Fruit fly (Drosophila melanogaster) whole organism, embryonic: Measurements from ENCODE around the gene Usp10.

Experiments used
- BEAF-32 ChIP-seq: fragments of 200-800 bp; sonication (Bioruptor generic); optimal IDR thresholded peaks from 3 replicates; lab custom pipeline; 2017; ENCODE audit warnings: missing biosample characterization, missing genetic modification characterization, mild to moderate bottlenecking, moderate library complexity, missing genetic modification reagents
- Bgb ChIP-seq: fragments of 200-800 bp; sonication (Bioruptor generic); IDR thresholded peaks from 2 replicates; pipeline ENCODE4 v1.3.6; 2022; ENCODE audit warnings: missing biosample characterization, missing genetic modification characterization; ENCODE audit not compliant: partially characterized antibody
- CG10209 ChIP-seq: fragments of 200-800 bp; sonication (Bioruptor generic); optimal IDR thresholded peaks from 3 replicates; lab custom pipeline; 2017; ENCODE audit warnings: missing biosample characterization, mild to moderate bottlenecking, missing genetic modification characterization, missing genetic modification reagents
- CG10321 ChIP-seq: fragments of 200-800 bp; sonication (Bioruptor generic); IDR thresholded peaks from 2 replicates; pipeline ENCODE4 v1.3.6; 2022; ENCODE audit warnings: missing biosample characterization, missing genetic modification characterization
- CG11093 ChIP-seq: fragments of 200-800 bp; sonication (Bioruptor generic); IDR thresholded peaks from 3 replicates; pipeline ENCODE4 v1.3.6; 2022; ENCODE audit warnings: missing biosample characterization, missing genetic modification characterization
- CG12219 ChIP-seq: fragments of 200-800 bp; sonication (Bioruptor generic); optimal IDR thresholded peaks from 3 replicates; lab custom pipeline; 2018; ENCODE audit warnings: missing biosample characterization, mild to moderate bottlenecking, missing genetic modification characterization
- CG15514 ChIP-seq: fragments of 200-800 bp; sonication (Bioruptor generic); optimal IDR thresholded peaks from 3 replicates; lab custom pipeline; 2017; ENCODE audit warnings: missing biosample characterization, missing genetic modification characterization, mild to moderate bottlenecking, moderate library complexity, missing genetic modification reagents
- CG2116 ChIP-seq: fragments of 200-800 bp; sonication (Bioruptor generic); optimal IDR thresholded peaks from 3 replicates; lab custom pipeline; 2018; ENCODE audit warnings: missing biosample characterization, mild to moderate bottlenecking, missing genetic modification characterization
- CG30020 ChIP-seq: fragments of 200-800 bp; optimal IDR thresholded peaks from 2 replicates; lab custom pipeline; 2019; ENCODE audit warnings: missing biosample characterization, mild to moderate bottlenecking, missing genetic modification characterization, moderate library complexity
- CG4424 ChIP-seq: fragments of 200-800 bp; sonication (Bioruptor generic); optimal IDR thresholded peaks from 3 replicates; lab custom pipeline; 2016; ENCODE audit warnings: missing biosample characterization, missing genetic modification characterization
- CG5180 ChIP-seq: fragments of 200-800 bp; sonication (Bioruptor generic); optimal IDR thresholded peaks from 3 replicates; lab custom pipeline; 2017; ENCODE audit warnings: missing biosample characterization, missing genetic modification characterization, mild to moderate bottlenecking, moderate library complexity, missing genetic modification reagents
- CG6791 ChIP-seq: fragments of 200-800 bp; sonication (Bioruptor generic); IDR thresholded peaks from 3 replicates; pipeline ENCODE4 v1.3.6; 2022; ENCODE audit warnings: missing biosample characterization, missing genetic modification characterization; ENCODE audit not compliant: partially characterized antibody
- CG7928 ChIP-seq: fragments of 200-800 bp; sonication (Bioruptor generic); optimal IDR thresholded peaks from 2 replicates; lab custom pipeline; 2017; ENCODE audit warnings: missing biosample characterization, mild to moderate bottlenecking, missing genetic modification characterization
- CG9215 ChIP-seq: fragments of 200-800 bp; sonication (Bioruptor generic); IDR thresholded peaks from 2 replicates; pipeline ENCODE4 v1.3.6; 2022; ENCODE audit warnings: missing biosample characterization, missing genetic modification characterization
- CoRest ChIP-seq: fragments of 200-800 bp; sonication (Bioruptor generic); optimal IDR thresholded peaks from 3 replicates; lab custom pipeline; 2018; ENCODE audit warnings: missing biosample characterization, mild to moderate bottlenecking, missing genetic modification characterization, moderate library complexity
- Dll ChIP-seq: fragments of 200-800 bp; sonication (Bioruptor generic); IDR thresholded peaks from 4 replicates; pipeline ENCODE4 v1.3.6; 2022; ENCODE audit warnings: missing biosample characterization, missing genetic modification characterization; ENCODE audit not compliant: partially characterized antibody
- Dp ChIP-seq: fragments of 200-800 bp; sonication (Bioruptor generic); optimal IDR thresholded peaks from 2 replicates; lab custom pipeline; 2018; ENCODE audit warnings: missing biosample characterization, mild to moderate bottlenecking, missing genetic modification characterization, moderate library complexity
- Dref ChIP-seq: fragments of 200-800 bp; sonication (Bioruptor generic); IDR thresholded peaks from 2 replicates; pipeline ENCODE4 v1.3.6; 2022; ENCODE audit warnings: missing biosample characterization, missing genetic modification characterization
- Ets65A ChIP-seq: fragments of 200-800 bp; sonication (Bioruptor generic); peaks from one replicate; lab custom pipeline; 2016; ENCODE audit warnings: missing biosample characterization, missing genetic modification characterization
- HmgD ChIP-seq: fragments of 200-800 bp; sonication (Bioruptor generic); optimal IDR thresholded peaks from 3 replicates; lab custom pipeline; 2016; ENCODE audit warnings: missing biosample characterization, missing genetic modification characterization
- Hmr ChIP-seq: fragments of 200-800 bp; sonication (Bioruptor generic); optimal IDR thresholded peaks from 3 replicates; lab custom pipeline; 2017; ENCODE audit warnings: mild to moderate bottlenecking, missing biosample characterization, missing genetic modification reagents, missing genetic modification characterization
- Max ChIP-seq: fragments of 200-800 bp; sonication (Bioruptor generic); optimal IDR thresholded peaks from 2 replicates; lab custom pipeline; 2016; ENCODE audit warnings: missing biosample characterization, mild to moderate bottlenecking, missing genetic modification characterization
- Spps ChIP-seq: fragments of 200-800 bp; sonication (Bioruptor generic); optimal IDR thresholded peaks from 2 replicates; lab custom pipeline; 2018; ENCODE audit warnings: missing biosample characterization, mild to moderate bottlenecking, missing genetic modification characterization
- Trl ChIP-seq, 3 experiments: fragments of >200 bp in 2 of 3; fragments of 200-800 bp in 1 of 3; sonication (Bioruptor generic) in 1 of 3; optimal IDR thresholded peaks; 2 replicates in 1 of 3; 3 replicates in 2 of 3; lab custom pipeline; 2016 to 2017; ENCODE audit warnings: missing biosample characterization in 1 of 3, missing genetic modification characterization in 1 of 3
- Usf ChIP-seq: fragments of 200-800 bp; sonication (Bioruptor generic); optimal IDR thresholded peaks from 2 replicates; lab custom pipeline; 2017; ENCODE audit warnings: missing genotype, missing biosample characterization, missing genetic modification characterization
- cg ChIP-seq: fragments of 200-800 bp; sonication (Bioruptor generic); optimal IDR thresholded peaks from 3 replicates; lab custom pipeline; 2019; ENCODE audit warnings: missing biosample characterization, mild to moderate bottlenecking, missing genetic modification characterization, moderate library complexity
- cwo ChIP-seq: fragments of 200-800 bp; sonication (Bioruptor generic); optimal IDR thresholded peaks from 3 replicates; lab custom pipeline; 2017; ENCODE audit warnings: missing biosample characterization, missing genetic modification characterization, mild to moderate bottlenecking, moderate library complexity, missing genetic modification reagents
- fd102C ChIP-seq: fragments of 200-800 bp; sonication (Bioruptor generic); optimal IDR thresholded peaks from 2 replicates; lab custom pipeline; 2018; ENCODE audit warnings: missing biosample characterization, mild to moderate bottlenecking, missing genetic modification characterization, moderate library complexity
- fru ChIP-seq: fragments of >200 bp; optimal IDR thresholded peaks from 2 replicates; lab custom pipeline; 2017
- gcm ChIP-seq: fragments of 200-800 bp; sonication (Bioruptor generic); optimal IDR thresholded peaks from 2 replicates; lab custom pipeline; 2019; ENCODE audit warnings: missing biosample characterization, mild to moderate bottlenecking, missing genetic modification characterization, moderate library complexity
- gsb-n ChIP-seq: fragments of 200-800 bp; sonication (Bioruptor generic); optimal IDR thresholded peaks from 3 replicates; lab custom pipeline; 2018; ENCODE audit warnings: missing biosample characterization, mild to moderate bottlenecking, missing genetic modification characterization
- lov ChIP-seq, 2 experiments: fragments of 200-800 bp in 1 of 2; fragments of >200 bp in 1 of 2; sonication (Bioruptor generic) in 1 of 2; IDR thresholded peaks in 1 of 2; optimal IDR thresholded peaks in 1 of 2; 2 replicates in 1 of 2; 3 replicates in 1 of 2; pipeline versions ENCODE4 v1.3.6 to Lab custom; 2017 to 2022; ENCODE audit warnings: missing biosample characterization in 1 of 2, missing genetic modification characterization in 1 of 2
- nerfin-1 ChIP-seq: fragments of 200-800 bp; sonication (Bioruptor generic); optimal IDR thresholded peaks from 3 replicates; lab custom pipeline; 2019; ENCODE audit warnings: missing biosample characterization, mild to moderate bottlenecking, missing genetic modification characterization, moderate library complexity
- pita ChIP-seq: fragments of 200-800 bp; sonication (Bioruptor generic); optimal IDR thresholded peaks from 2 replicates; lab custom pipeline; 2017; ENCODE audit warnings: missing biosample characterization, mild to moderate bottlenecking, missing genetic modification characterization
- pros ChIP-seq: fragments of 200-800 bp; sonication (Bioruptor generic); optimal IDR thresholded peaks from 3 replicates; lab custom pipeline; 2019; ENCODE audit warnings: missing biosample characterization, mild to moderate bottlenecking, missing genetic modification characterization, moderate library complexity
- pzg ChIP-seq: fragments of 200-800 bp; sonication (Bioruptor generic); optimal IDR thresholded peaks from 3 replicates; lab custom pipeline; 2018; ENCODE audit warnings: missing biosample characterization, mild to moderate bottlenecking, missing genetic modification characterization, moderate library complexity
- slbo ChIP-seq: fragments of 200-800 bp; sonication (Bioruptor generic); IDR thresholded peaks from 2 replicates; pipeline ENCODE4 v1.3.6; 2022; ENCODE audit warnings: missing biosample characterization, missing genetic modification characterization
- so ChIP-seq: fragments of 200-800 bp; sonication (Bioruptor generic); IDR thresholded peaks from 3 replicates; pipeline ENCODE4 v1.3.6; 2022; ENCODE audit warnings: missing biosample characterization, missing genetic modification characterization
- trh ChIP-seq: fragments of 200-800 bp; sonication (Bioruptor generic); optimal IDR thresholded peaks from 2 replicates; lab custom pipeline; 2016; ENCODE audit warnings: missing biosample characterization, missing genetic modification characterization

Gene Usp10

DNA sequence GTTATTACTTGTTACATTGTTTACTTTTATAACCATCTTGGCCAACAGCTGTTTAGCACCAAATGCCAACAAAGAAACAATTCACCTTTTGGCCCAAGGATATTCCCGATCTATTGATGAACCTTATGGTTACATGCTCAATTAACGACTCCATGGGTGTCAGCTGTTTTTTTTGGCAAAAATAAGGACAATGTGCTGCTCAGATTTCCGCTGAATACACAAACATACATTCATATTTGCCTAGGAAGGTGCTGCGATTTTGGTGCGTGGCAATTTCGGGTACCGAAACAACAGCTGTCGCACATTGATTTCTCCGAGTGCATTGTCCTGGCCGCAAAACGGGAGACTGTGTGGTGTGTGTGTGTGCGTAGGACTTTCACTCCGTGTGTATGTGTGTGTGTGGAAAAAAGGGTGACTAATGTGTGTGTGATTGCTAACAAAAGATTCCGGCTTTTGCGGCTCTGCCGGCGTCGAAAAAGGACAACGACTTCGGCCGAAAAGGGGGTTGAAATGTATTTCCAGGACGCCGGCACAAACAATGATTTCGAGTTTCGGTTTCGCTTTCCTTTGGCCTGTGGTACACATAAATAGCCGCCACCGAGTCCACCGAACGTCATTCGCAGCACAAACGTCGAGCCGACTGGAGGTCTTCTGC lies 36.9 kb downstream of the Usp10 start, which contains the start of gene nerfin-1 (continued):
- no peak for TF ChIP-seq HmgD (GFP tag; lab: Kevin White, UChicago)

DNA sequence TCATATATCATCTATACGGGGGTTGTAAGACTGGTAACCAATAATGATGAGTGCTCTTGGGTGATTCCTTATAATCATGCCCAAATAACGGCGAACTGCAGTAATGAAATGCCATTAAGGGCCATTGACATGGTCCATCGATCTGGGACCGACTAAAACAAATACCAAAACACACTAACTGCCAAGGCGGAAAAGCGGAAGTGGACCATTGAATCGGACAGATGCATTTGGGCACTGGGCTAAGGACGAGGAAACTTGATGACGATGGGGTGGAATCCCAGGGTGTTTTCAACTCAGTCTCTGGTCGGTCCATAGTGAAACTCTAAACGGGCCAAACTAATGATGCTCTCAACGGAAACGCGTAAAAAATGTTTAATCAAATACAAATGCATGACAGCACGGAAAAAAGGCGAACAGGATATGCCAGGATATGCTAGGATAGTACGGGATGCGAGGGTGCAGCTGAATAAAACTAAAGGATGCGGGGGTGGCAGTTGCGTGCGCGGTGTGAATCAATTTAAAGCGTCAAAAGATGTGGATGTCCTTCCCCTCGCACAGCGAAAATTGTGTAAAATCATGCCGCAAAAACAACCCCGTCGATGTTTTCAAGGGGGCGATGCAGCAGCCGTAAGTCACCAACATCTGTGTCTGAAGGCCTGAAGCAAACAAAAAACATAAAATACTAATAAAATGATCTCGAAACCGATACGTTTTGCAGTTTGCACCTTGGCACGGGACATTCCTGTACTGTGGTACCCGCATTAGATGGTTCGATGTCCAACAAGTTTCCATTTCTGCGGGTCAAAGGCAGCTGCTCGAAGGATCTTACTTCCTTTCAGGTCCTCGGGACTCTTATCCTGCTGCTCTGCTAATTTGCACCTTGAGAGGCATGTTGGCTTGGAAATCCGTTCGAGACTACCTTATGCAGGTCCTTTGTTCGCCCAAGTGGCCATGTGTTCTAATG lies 41.0 kb downstream of the Usp10 start:
- TF ChIP-seq nerfin-1 (tag; lab: Kevin White, UChicago) (peak; percentile 97), pros (GFP tag; lab: Kevin White, UChicago) (peak; percentile 93), CG10209 (no peak), Ets65A (GFP tag; lab: Kevin White, UChicago) (peak; percentile 80), gcm (GFP tag; lab: Kevin White, UChicago) (peak; percentile 52), lov (optimal IDR thresholded peaks at IDR 0.05; lab: Kevin White, UChicago) (no peak), lov (GFP tag; IDR thresholded peaks at IDR 0.05; lab: Robert Waterston, UW) (no peak), gsb-n (peak; percentile 41)

DNA sequence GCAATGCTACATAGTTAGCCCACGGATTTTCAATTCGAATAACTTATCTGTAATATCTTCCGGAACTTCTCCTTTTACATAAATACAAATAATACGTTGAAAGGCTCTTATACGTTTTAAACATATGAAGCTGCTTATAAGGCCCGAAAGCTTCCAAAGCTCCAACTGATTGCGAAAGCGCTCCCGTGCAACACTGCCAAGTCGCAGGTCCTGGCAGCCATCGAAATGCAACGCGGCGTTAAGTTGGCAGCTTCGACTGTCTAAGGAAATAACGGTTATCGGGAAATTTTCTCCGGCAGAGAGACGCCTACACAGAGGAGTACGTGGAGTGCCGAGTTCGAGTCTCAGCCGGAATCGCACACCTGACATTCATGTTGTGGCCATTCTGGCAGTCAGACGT lies 42.0 kb downstream of the Usp10 start, which contains the start of gene Glut1:
Gene Glut1, plus strand, starts transcription at position 393 of the 400 bp plus-strand sequence.
- TF ChIP-seq Dll (GFP tag; lab: Robert Waterston, UW) (no peak), Ets65A (GFP tag; lab: Kevin White, UChicago) (peak; percentile 24), CG6791 (GFP tag; lab: Robert Waterston, UW) (0 out of 3 replicates have a peak, but pooled peaks have one; percentile 21), fru (lab: Kevin White, UChicago) (no peak), Dp (peak; percentile 6), BEAF-32 (GFP tag; lab: Kevin White, UChicago) (no peak), Hmr (GFP tag; lab: Kevin White, UChicago) (peak; percentile 20), pzg (peak; percentile 36), Dref (peak; percentile 46), slbo (peak; percentile 3; the same call in 1 of the 2 replicates), Bgb (peak; percentile 25; the same call in 1 of the 2 replicates), CG15514 (GFP tag; lab: Kevin White, UChicago) (peak; percentile 16), pita (GFP tag; lab: Kevin White, UChicago) (no peak), CG2116 (GFP tag; lab: Kevin White, UChicago) (peak; percentile 97)

DNA sequence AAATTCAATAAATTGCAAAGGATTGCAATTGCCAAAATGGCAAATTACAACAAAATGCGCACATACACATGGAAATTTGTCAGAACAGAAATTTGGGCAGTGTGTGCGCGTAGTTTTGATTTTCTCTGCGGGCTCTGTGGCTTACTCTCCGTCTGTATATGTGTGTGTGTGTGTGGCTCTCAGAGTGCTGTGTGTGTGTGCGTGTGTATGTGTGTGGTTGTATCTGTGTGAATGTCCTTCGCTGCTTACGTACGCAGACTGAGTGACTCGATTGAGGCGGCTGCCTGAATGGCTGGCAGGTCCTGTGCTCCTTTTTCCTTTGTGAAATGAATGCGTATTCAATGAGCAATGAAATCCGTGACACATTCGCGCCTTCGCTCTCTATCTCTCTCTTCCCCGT lies 43.2 kb downstream of the Usp10 start:
- TF ChIP-seq Trl (optimal IDR thresholded peaks at IDR 0.05; lab: Kevin White, UChicago) (peak in 1 of 2 experiments; percentile 39), Trl (GFP tag; optimal IDR thresholded peaks at IDR 0.05; lab: Kevin White, UChicago) (no peak), CG5180 (GFP tag; lab: Kevin White, UChicago) (no peak), nerfin-1 (tag; lab: Kevin White, UChicago) (peak; percentile 22), Ets65A (GFP tag; lab: Kevin White, UChicago) (peak; percentile 81), cg (GFP tag; lab: Kevin White, UChicago) (peak; percentile 61)
- TF ChIP-seq, all 482 proteins: peak for 4

DNA sequence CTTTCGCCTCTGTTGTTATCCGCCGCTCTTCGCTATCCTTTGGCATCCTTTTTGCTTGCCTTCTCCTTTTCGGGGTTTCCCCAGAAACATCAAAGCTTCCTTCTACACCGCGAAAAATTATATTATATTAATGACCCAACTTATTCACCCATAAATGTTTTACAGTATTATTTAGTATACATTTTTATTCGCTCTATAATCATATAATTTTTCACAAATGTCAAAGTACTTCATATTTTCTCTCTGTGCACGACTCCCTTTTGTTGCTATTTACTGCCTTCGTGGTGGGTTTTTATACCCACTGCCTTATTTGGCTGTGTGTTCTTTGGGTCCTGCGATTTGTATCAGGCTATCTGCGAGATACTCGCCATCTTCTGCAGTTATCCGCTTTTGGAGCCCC lies 45.5 kb downstream of the Usp10 start:
- TF ChIP-seq trh (GFP tag; lab: Kevin White, UChicago) (no peak), CG4424 (GFP tag; lab: Kevin White, UChicago) (peak; percentile 10), Usf (GFP tag; lab: Kevin White, UChicago) (no peak), CG12219 (GFP tag; lab: Kevin White, UChicago) (no peak), Spps (no peak), CG9215 (GFP tag; lab: Robert Waterston, UW) (no peak), cwo (peak; percentile 49), CG7928 (GFP tag; lab: Kevin White, UChicago) (no peak), CoRest (peak; percentile 29), so (GFP tag; lab: Robert Waterston, UW) (peak; percentile 28; the same call in 1 of the 3 replicates), fd102C (no peak), CG10321 (GFP tag; lab: Robert Waterston, UW) (no peak), CG10209 (no peak), CG11093 (GFP tag; lab: Robert Waterston, UW) (no peak), Max (no peak), CG30020 (no peak)
